Worm (Caenorhabditis elegans) whole organism, L2 larva: Measurements from ENCODE around the gene C45G9.10.

Experiments
- C34F6.9 ChIP-seq: fragments of 150-350 bp; optimal IDR thresholded peaks from 2 replicates; lab custom pipeline; 2014; ENCODE audit warnings: missing biosample characterization, missing genetic modification characterization
- F13H6.1 ChIP-seq: sonication (generic microtip); optimal IDR thresholded peaks from 2 replicates; lab custom pipeline; 2016; ENCODE audit warnings: missing genetic modification characterization, missing compliant biosample characterization
- Y55F3AM.14 ChIP-seq: fragments of 200-800 bp; sonication (Bioruptor generic); optimal IDR thresholded peaks from 2 replicates; lab custom pipeline; 2018; ENCODE audit warnings: mild to moderate bottlenecking, missing genetic modification characterization, missing compliant biosample characterization
- alr-1 ChIP-seq: fragments of 150-350 bp; optimal IDR thresholded peaks from 2 replicates; lab custom pipeline; 2014; ENCODE audit warnings: missing biosample characterization, missing genetic modification characterization
- aly-2 ChIP-seq: fragments of 150-350 bp; optimal IDR thresholded peaks from 2 replicates; lab custom pipeline; 2014; ENCODE audit warnings: missing biosample characterization, missing genetic modification characterization
- ama-1 ChIP-seq: fragments of 150-350 bp; optimal IDR thresholded peaks from 2 replicates; lab custom pipeline; 2018; ENCODE audit warnings: inconsistent platforms
- blmp-1 ChIP-seq: sonication (generic microtip); optimal IDR thresholded peaks from 2 replicates; lab custom pipeline; 2017; ENCODE audit warnings: missing genetic modification characterization, mild to moderate bottlenecking, missing compliant biosample characterization, antibody characterized with exemption, moderate library complexity; ENCODE audit not compliant: insufficient read depth
- ceh-16 ChIP-seq: fragments of 150-350 bp; optimal IDR thresholded peaks from 2 replicates; lab custom pipeline; 2014; ENCODE audit warnings: missing biosample characterization, missing genetic modification characterization
- ceh-82 ChIP-seq: fragments of 150-350 bp; optimal IDR thresholded peaks from 2 replicates; lab custom pipeline; 2014; ENCODE audit warnings: missing biosample characterization, missing genetic modification characterization
- crh-2 ChIP-seq: sonication (generic microtip); optimal IDR thresholded peaks from 2 replicates; lab custom pipeline; 2017; ENCODE audit warnings: missing biosample characterization, missing genetic modification characterization
- dmd-4 ChIP-seq: sonication (generic microtip); optimal IDR thresholded peaks from 2 replicates; lab custom pipeline; 2017; ENCODE audit warnings: missing biosample characterization, missing genetic modification characterization
- elt-1 ChIP-seq: fragments of 150-350 bp; optimal IDR thresholded peaks from 2 replicates; lab custom pipeline; 2014; ENCODE audit warnings: missing biosample characterization, missing genetic modification characterization
- elt-3 ChIP-seq: sonication (generic microtip); optimal IDR thresholded peaks from 2 replicates; lab custom pipeline; 2017; ENCODE audit warnings: missing biosample characterization, missing genetic modification characterization
- fos-1 ChIP-seq: fragments of 150-350 bp; optimal IDR thresholded peaks from 2 replicates; lab custom pipeline; 2014; ENCODE audit warnings: missing biosample characterization, missing genetic modification characterization
- gmeb-1 ChIP-seq: fragments of 150-350 bp; optimal IDR thresholded peaks from 2 replicates; lab custom pipeline; 2014; ENCODE audit warnings: missing biosample characterization, missing genetic modification characterization
- lin-11 ChIP-seq: fragments of 150-350 bp; sonication (generic microtip); optimal IDR thresholded peaks from 2 replicates; lab custom pipeline; 2014; ENCODE audit warnings: missing biosample characterization, missing genetic modification characterization, inconsistent platforms, mixed read lengths
- lin-13 ChIP-seq: fragments of 150-350 bp; optimal IDR thresholded peaks from 2 replicates; lab custom pipeline; 2014; ENCODE audit warnings: missing biosample characterization, missing genetic modification reagents, missing genetic modification characterization
- lin-39 ChIP-seq: fragments of 150-350 bp; optimal IDR thresholded peaks from 2 replicates; lab custom pipeline; 2014; ENCODE audit warnings: missing biosample characterization, missing genetic modification reagents, missing genetic modification characterization
- lsy-2 ChIP-seq, 2 experiments: fragments of 150-350 bp in 1 of 2; sonication (generic microtip) in 1 of 2; optimal IDR thresholded peaks; 2 replicates each; lab custom pipeline; 2014 to 2017; ENCODE audit warnings: missing biosample characterization in 2 of 2, missing genetic modification characterization in 2 of 2
- mab-5 ChIP-seq: fragments of 150-350 bp; optimal IDR thresholded peaks from 2 replicates; lab custom pipeline; 2014; ENCODE audit warnings: missing biosample characterization, missing genetic modification characterization
- mdl-1 ChIP-seq, 2 experiments: fragments of 150-350 bp in 1 of 2; sonication (generic microtip) in 1 of 2; optimal IDR thresholded peaks; 2 replicates each; lab custom pipeline; 2017; ENCODE audit warnings: missing biosample characterization in 2 of 2, missing genetic modification characterization in 2 of 2
- nhr-10 ChIP-seq: sonication (generic microtip); optimal IDR thresholded peaks from 2 replicates; lab custom pipeline; 2017; ENCODE audit warnings: missing biosample characterization, missing genetic modification characterization
- nhr-11 ChIP-seq: fragments of 150-350 bp; optimal IDR thresholded peaks from 2 replicates; lab custom pipeline; 2014; ENCODE audit warnings: missing biosample characterization, missing genetic modification characterization
- nhr-12 ChIP-seq: fragments of 150-350 bp; optimal IDR thresholded peaks from 2 replicates; lab custom pipeline; 2014; ENCODE audit warnings: missing biosample characterization, missing genetic modification characterization
- nhr-129 ChIP-seq: fragments of 150-350 bp; optimal IDR thresholded peaks from 2 replicates; lab custom pipeline; 2014; ENCODE audit warnings: missing biosample characterization, missing genetic modification characterization
- nhr-21 ChIP-seq: fragments of 150-350 bp; optimal IDR thresholded peaks from 2 replicates; lab custom pipeline; 2014; ENCODE audit warnings: missing biosample characterization, missing genetic modification characterization
- nhr-23 ChIP-seq: fragments of 150-350 bp; optimal IDR thresholded peaks from 2 replicates; lab custom pipeline; 2014; ENCODE audit warnings: missing biosample characterization, missing genetic modification reagents, missing genetic modification characterization
- nhr-237 ChIP-seq: fragments of 150-350 bp; optimal IDR thresholded peaks from 2 replicates; lab custom pipeline; 2014; ENCODE audit warnings: missing biosample characterization, missing genetic modification characterization
- nhr-25 ChIP-seq: fragments of 150-350 bp; sonication (generic microtip); optimal IDR thresholded peaks from 3 replicates; lab custom pipeline; 2014; ENCODE audit warnings: missing biosample characterization, missing genetic modification characterization
- nhr-6 ChIP-seq: fragments of 150-350 bp; optimal IDR thresholded peaks from 2 replicates; lab custom pipeline; 2014; ENCODE audit warnings: missing biosample characterization, missing genetic modification characterization
- peb-1 ChIP-seq: fragments of 150-350 bp; optimal IDR thresholded peaks from 2 replicates; lab custom pipeline; 2014; ENCODE audit warnings: missing biosample characterization, missing genetic modification characterization
- sem-4 ChIP-seq: fragments of 150-350 bp; optimal IDR thresholded peaks from 2 replicates; lab custom pipeline; 2014; ENCODE audit warnings: missing biosample characterization, missing genetic modification reagents, missing genetic modification characterization
- skn-1 ChIP-seq: sonication (generic microtip); optimal IDR thresholded peaks from 2 replicates; lab custom pipeline; 2017; ENCODE audit warnings: missing biosample characterization, missing genetic modification characterization
- sma-3 ChIP-seq: sonication (generic microtip); optimal IDR thresholded peaks from 2 replicates; lab custom pipeline; 2016; ENCODE audit warnings: missing genetic modification reagents, missing genetic modification characterization, missing compliant biosample characterization
- sma-9 ChIP-seq, 2 experiments: fragments of 150-350 bp in 1 of 2; sonication (generic microtip) in 1 of 2; optimal IDR thresholded peaks; 2 replicates each; lab custom pipeline; 2014 to 2016; ENCODE audit warnings: missing genetic modification characterization in 2 of 2, mild to moderate bottlenecking in 1 of 2, missing biosample characterization in 1 of 2, missing compliant biosample characterization in 1 of 2, missing genetic modification reagents in 1 of 2, moderate library complexity in 1 of 2
- unc-39 ChIP-seq: fragments of 150-350 bp; optimal IDR thresholded peaks from 2 replicates; lab custom pipeline; 2014; ENCODE audit warnings: missing biosample characterization, missing genetic modification characterization
- unc-55 ChIP-seq: fragments of 150-350 bp; sonication (generic microtip); optimal IDR thresholded peaks from 3 replicates; lab custom pipeline; 2014; ENCODE audit warnings: missing biosample characterization, missing genetic modification reagents, missing genetic modification characterization
- unc-62 ChIP-seq: fragments of 150-350 bp; optimal IDR thresholded peaks from 2 replicates; lab custom pipeline; 2014; ENCODE audit warnings: missing biosample characterization, missing genetic modification reagents, missing genetic modification characterization
- zag-1 ChIP-seq: fragments of 150-350 bp; optimal IDR thresholded peaks from 2 replicates; lab custom pipeline; 2014; ENCODE audit warnings: missing biosample characterization, missing genetic modification characterization
- ztf-11 ChIP-seq: sonication (generic microtip); optimal IDR thresholded peaks from 2 replicates; lab custom pipeline; 2017; ENCODE audit warnings: missing biosample characterization, missing genetic modification characterization
- ztf-4 ChIP-seq: fragments of 150-350 bp; optimal IDR thresholded peaks from 2 replicates; lab custom pipeline; 2014; ENCODE audit warnings: missing biosample characterization, missing genetic modification characterization

Gene C45G9.10

DNA sequence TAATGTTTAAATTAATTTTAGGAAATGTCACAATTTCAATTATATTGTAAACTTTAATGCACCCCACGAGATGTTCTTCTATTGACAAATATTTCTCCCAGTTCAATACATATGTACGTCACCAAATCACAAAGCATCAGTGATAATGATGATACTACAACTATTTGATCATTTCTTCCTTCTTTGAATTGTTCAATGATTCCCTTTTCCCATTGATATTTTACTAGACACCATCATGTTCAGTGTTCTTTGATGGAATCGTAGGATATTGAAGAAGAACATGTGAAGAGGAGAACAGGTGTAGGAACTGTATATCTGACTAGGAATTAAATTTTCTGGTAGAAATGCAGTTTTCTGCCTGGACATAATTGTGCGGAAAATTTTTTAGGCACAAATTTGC is 27.8 kb upstream of the C45G9.10 start:
- TF ChIP-seq lin-11 (tag; lab: Kevin White, UChicago) = no peak
- no peak for TF ChIP-seq ama-1
- peak; percentile 2 for TF ChIP-seq fos-1
- peak; percentile 68 for TF ChIP-seq nhr-21 (tag; lab: Kevin White, UChicago)
- peak; percentile 77 for TF ChIP-seq sma-9 (GFP tag; optimal IDR thresholded peaks at IDR 0.05; lab: Kevin White, UChicago)
- no peak for TF ChIP-seq sma-9 (tag; optimal IDR thresholded peaks at IDR 0.05; lab: Kevin White, UChicago)
- no peak for TF ChIP-seq elt-1
- TF ChIP-seq dmd-4 (tag; lab: Kevin White, UChicago) = no peak
- TF ChIP-seq lsy-2 (tag; optimal IDR thresholded peaks at IDR 0.05; lab: Kevin White, UChicago) = no peak
- TF ChIP-seq nhr-25 (tag; lab: Kevin White, UChicago) = peak; percentile 37
- TF ChIP-seq Y55F3AM.14 = no peak
- TF ChIP-seq crh-2 (tag; lab: Kevin White, UChicago) = no peak
- TF ChIP-seq nhr-12 (tag; lab: Kevin White, UChicago) = no peak
- TF ChIP-seq mdl-1 (tag; optimal IDR thresholded peaks at IDR 0.05; lab: Kevin White, UChicago) = no peak

DNA sequence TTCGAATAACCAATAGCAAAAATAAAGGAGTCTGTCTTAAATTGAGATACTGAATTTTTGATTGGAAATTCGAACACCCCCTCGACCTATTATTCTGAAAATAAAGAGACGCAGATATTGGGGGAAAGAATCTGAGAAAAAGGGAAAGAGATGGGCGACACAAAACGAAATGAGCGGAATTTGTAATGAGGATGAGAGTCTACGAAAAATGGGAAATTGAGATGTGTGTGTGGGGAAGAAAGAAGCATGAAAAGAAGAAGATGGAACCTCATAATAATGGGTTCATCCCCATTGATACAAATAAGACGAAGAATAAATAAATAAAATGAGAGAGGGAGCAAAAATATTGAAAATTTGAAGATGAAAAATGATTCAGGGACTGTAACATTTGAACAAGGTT is 23.8 kb upstream of the C45G9.10 start, which contains the start of gene cah-1:
cah-1 (minus strand) TSS at position 101 of the 400 bp plus-strand sequence.
- TF ChIP-seq sem-4 (tag; lab: Kevin White, UChicago) (no peak), unc-55 (GFP tag; lab: Kevin White, UChicago) (peak; percentile 23)

DNA sequence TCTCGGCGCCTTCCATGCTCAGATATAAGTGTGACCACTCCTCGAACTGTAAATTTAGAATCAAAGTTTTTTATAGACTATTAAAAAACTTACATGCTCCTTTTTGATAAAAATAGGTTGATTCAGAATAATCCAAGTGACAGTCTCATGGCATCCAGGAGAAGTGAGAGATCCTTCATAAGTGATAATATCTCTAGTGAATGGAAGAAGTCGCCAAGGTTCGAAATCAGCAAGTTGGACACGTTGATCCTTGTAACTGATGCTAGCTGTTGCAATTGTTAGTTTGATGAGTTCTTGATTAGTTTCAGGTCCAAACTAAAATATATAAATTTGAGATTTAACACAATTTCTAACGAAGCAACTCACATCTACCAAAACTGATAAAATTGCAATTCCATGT is 21.6 kb upstream of the C45G9.10 start:
- peak; percentile 24 for TF ChIP-seq sma-3 (GFP tag; lab: Kevin White, UChicago)
- no peak for TF ChIP-seq F13H6.1
- TF ChIP-seq nhr-21 (tag; lab: Kevin White, UChicago) = peak; percentile 22
- TF ChIP-seq ztf-4 (tag; lab: Kevin White, UChicago) = peak; percentile 31
- TF ChIP-seq, all 48 proteins: peak for 3

ce11 chrIII:5081573-5081823 is 19.8 kb upstream of the C45G9.10 start, which contains the start of gene cox-6A:
Gene cox-6A, plus strand, starts transcription at chrIII:5081724.
- TF ChIP-seq nhr-237 (tag; lab: Kevin White, UChicago) = no peak

ce11 chrIII:5080700-5081572 is 19.2 kb upstream of the C45G9.10 start:
- peak; percentile 29 for TF ChIP-seq blmp-1 (tag; lab: Kevin White, UChicago)
- no peak for TF ChIP-seq lin-39 (tag; lab: Kevin White, UChicago)
- TF ChIP-seq ama-1 = no peak
- TF ChIP-seq sma-9 (GFP tag; optimal IDR thresholded peaks at IDR 0.05; lab: Kevin White, UChicago) = peak; percentile 95
- no peak for TF ChIP-seq sma-9 (tag; optimal IDR thresholded peaks at IDR 0.05; lab: Kevin White, UChicago)
- peak; percentile 92 for TF ChIP-seq sma-3 (GFP tag; lab: Kevin White, UChicago)
- TF ChIP-seq aly-2 (tag; lab: Kevin White, UChicago) = peak; percentile 13
- TF ChIP-seq sem-4 (tag; lab: Kevin White, UChicago) = peak; percentile 73
- no peak for TF ChIP-seq skn-1 (tag; lab: Kevin White, UChicago)
- peak; percentile 31 for TF ChIP-seq nhr-12 (tag; lab: Kevin White, UChicago)
- TF ChIP-seq peb-1 (tag; lab: Kevin White, UChicago) = no peak
- no peak for TF ChIP-seq ztf-11 (tag; lab: Kevin White, UChicago)
- peak; percentile 60 for TF ChIP-seq nhr-25 (tag; lab: Kevin White, UChicago)
- TF ChIP-seq alr-1 (tag; lab: Kevin White, UChicago) = no peak
- peak; percentile 19 for TF ChIP-seq nhr-237 (tag; lab: Kevin White, UChicago)
- no peak for TF ChIP-seq ceh-82 (tag; lab: Kevin White, UChicago)
- TF ChIP-seq Y55F3AM.14 = peak; percentile 84
- TF ChIP-seq unc-39 (tag; lab: Kevin White, UChicago) = no peak
- peak; percentile 52 for TF ChIP-seq nhr-11 (tag; lab: Kevin White, UChicago)
- TF ChIP-seq crh-2 (tag; lab: Kevin White, UChicago) = peak; percentile 86
- peak in 1 of 2 experiments; percentile 26 for TF ChIP-seq mdl-1 (tag; optimal IDR thresholded peaks at IDR 0.05; lab: Kevin White, UChicago)
- TF ChIP-seq unc-62 (GFP tag; lab: Kevin White, UChicago) = peak; percentile 1
- no peak for TF ChIP-seq dmd-4 (tag; lab: Kevin White, UChicago)
- TF ChIP-seq fos-1 = peak; percentile 38
- TF ChIP-seq gmeb-1 = peak; percentile 80
- peak; percentile 25 for TF ChIP-seq mab-5 (tag; lab: Kevin White, UChicago)
- no peak for TF ChIP-seq ceh-16 (tag; lab: Kevin White, UChicago)
- TF ChIP-seq nhr-23 (tag; lab: Kevin White, UChicago) = no peak
- TF ChIP-seq elt-3 (tag; lab: Kevin White, UChicago) = no peak
- TF ChIP-seq unc-55 (GFP tag; lab: Kevin White, UChicago) = peak; percentile 76
- peak; percentile 17 for TF ChIP-seq zag-1 (tag; lab: Kevin White, UChicago)
- TF ChIP-seq C34F6.9 = peak; percentile 76
- TF ChIP-seq nhr-21 (tag; lab: Kevin White, UChicago) = peak; percentile 88
- peak; percentile 74 for TF ChIP-seq nhr-6 (tag; lab: Kevin White, UChicago)
- TF ChIP-seq ztf-4 (tag; lab: Kevin White, UChicago) = peak; percentile 62
- peak; percentile 78 for TF ChIP-seq lin-13 (GFP tag; lab: Kevin White, UChicago)
- TF ChIP-seq nhr-129 (tag; lab: Kevin White, UChicago) = peak; percentile 83
- TF ChIP-seq nhr-10 = peak; percentile 28
- peak; percentile 83 for TF ChIP-seq F13H6.1
